Worm (Caenorhabditis elegans) whole organism, early embryonic: ENCODE measurements around the gene rips-1.

Experiments used
- B0310.2 ChIP-seq: sonication (generic microtip); optimal IDR thresholded peaks from 2 replicates; lab custom pipeline; 2016; ENCODE audit warnings: mild to moderate bottlenecking, missing genetic modification characterization, missing compliant biosample characterization
- aly-1 ChIP-seq: sonication (generic microtip); optimal IDR thresholded peaks from 2 replicates; lab custom pipeline; 2016; ENCODE audit warnings: missing genetic modification characterization, missing compliant biosample characterization
- ama-1 ChIP-seq: fragments of 150-350 bp; optimal IDR thresholded peaks from 2 replicates; lab custom pipeline; 2014
- ceh-36 ChIP-seq: sonication (generic microtip); optimal IDR thresholded peaks from 2 replicates; lab custom pipeline; 2016; ENCODE audit warnings: missing genetic modification characterization, inconsistent platforms, missing compliant biosample characterization
- flt-1 ChIP-seq: fragments of 200-800 bp; sonication (Bioruptor generic); IDR thresholded peaks from 2 replicates; pipeline ENCODE4 v1.3.6; 2022; ENCODE audit warnings: missing genetic modification characterization, missing compliant biosample characterization
- hmg-4 ChIP-seq: fragments of 200-800 bp; sonication (Bioruptor generic); optimal IDR thresholded peaks from 2 replicates; lab custom pipeline; 2018; ENCODE audit warnings: mild to moderate bottlenecking, missing genetic modification characterization, missing compliant biosample characterization
- hnd-1 ChIP-seq: sonication (generic microtip); optimal IDR thresholded peaks from 2 replicates; lab custom pipeline; 2016; ENCODE audit warnings: missing genetic modification characterization, missing compliant biosample characterization
- pes-1 ChIP-seq: fragments of 200-800 bp; sonication (Bioruptor generic); IDR thresholded peaks from 2 replicates; pipeline ENCODE4 v1.3.6; 2022; ENCODE audit warnings: missing genetic modification reagents, missing genetic modification characterization, missing compliant biosample characterization
- scrt-1 ChIP-seq: fragments of 200-800 bp; sonication (Bioruptor generic); IDR thresholded peaks from 2 replicates; pipeline ENCODE4 v1.3.6; 2022; ENCODE audit warnings: missing genetic modification characterization, missing compliant biosample characterization
- sea-1 ChIP-seq: fragments of 200-800 bp; sonication (Bioruptor generic); conservative IDR thresholded peaks from 2 replicates; pipeline ENCODE4 v1.3.6; 2022; ENCODE audit warnings: missing genetic modification characterization, missing compliant biosample characterization
- tbx-37 ChIP-seq: fragments of 200-800 bp; sonication (Bioruptor generic); conservative IDR thresholded peaks from 2 replicates; pipeline ENCODE4 v1.3.6; 2022; ENCODE audit warnings: missing genetic modification reagents, missing genetic modification characterization, missing compliant biosample characterization

ce11 chrV:3810035-3810434, 38.2 kb downstream of the rips-1 start:
- TF ChIP-seq hmg-4 (GFP tag; lab: Kevin White, UChicago) (no peak), tbx-37 (no peak), ama-1 (lab: Kevin White, UChicago) (no peak), scrt-1 (GFP tag; lab: Robert Waterston, UW) (no peak), flt-1 (GFP tag; lab: Robert Waterston, UW) (no peak), ceh-36 (tag; lab: Kevin White, UChicago) (no peak), aly-1 (tag; lab: Kevin White, UChicago) (no peak), sea-1 (GFP tag; lab: Robert Waterston, UW) (no peak), pes-1 (no peak), B0310.2 (tag; lab: Kevin White, UChicago) (no peak), hnd-1 (no peak)
